Worm (Caenorhabditis elegans) whole organism, young adult: Measurements from ENCODE around the gene srlf-3.

Source experiments
- F55B11.4 ChIP-seq: sonication (generic microtip); optimal IDR thresholded peaks from 2 replicates; lab custom pipeline; 2016; ENCODE audit warnings: missing compliant biosample characterization, missing genetic modification characterization, borderline replicate concordance; ENCODE audit not compliant: insufficient read depth
- K11D2.4 ChIP-seq: fragments of 200-800 bp; sonication (Bioruptor generic); IDR thresholded peaks from 2 replicates; pipeline ENCODE4 v1.3.6; 2022; ENCODE audit warnings: missing genetic modification reagents, missing genetic modification characterization, missing compliant biosample characterization
- K12H6.12 ChIP-seq: fragments of 200-800 bp; sonication (Bioruptor generic); optimal IDR thresholded peaks from 2 replicates; lab custom pipeline; 2018; ENCODE audit warnings: mild to moderate bottlenecking, missing genetic modification characterization, missing compliant biosample characterization
- Y95B8A.8 ChIP-seq: fragments of 200-800 bp; sonication (Bioruptor generic); IDR thresholded peaks from 2 replicates; pipeline ENCODE4 v1.3.6; 2022; ENCODE audit warnings: missing genetic modification reagents, missing genetic modification characterization, missing compliant biosample characterization
- ama-1 ChIP-seq, 3 experiments: fragments of 150-350 bp in 1 of 3; sonication (generic microtip) in 2 of 3; optimal IDR thresholded peaks; 2 replicates each; lab custom pipeline; 2014 to 2018; ENCODE audit warnings: missing biosample characterization in 2 of 3, missing genetic modification characterization in 2 of 3, missing genetic modification reagents in 2 of 3
- aptf-3 ChIP-seq: fragments of 200-800 bp; sonication (Bioruptor generic); IDR thresholded peaks from 2 replicates; pipeline ENCODE4 v1.3.6; 2022; ENCODE audit warnings: missing genetic modification characterization, missing compliant biosample characterization
- atf-7 ChIP-seq: sonication (generic microtip); optimal IDR thresholded peaks from 2 replicates; lab custom pipeline; 2017; ENCODE audit warnings: mild to moderate bottlenecking, missing genetic modification characterization, missing compliant biosample characterization
- athp-1 ChIP-seq: sonication (generic microtip); optimal IDR thresholded peaks from 2 replicates; lab custom pipeline; 2017; ENCODE audit warnings: mild to moderate bottlenecking, missing genetic modification characterization, missing compliant biosample characterization
- ceh-40 ChIP-seq: fragments of 200-800 bp; sonication (Bioruptor generic); IDR thresholded peaks from 2 replicates; pipeline ENCODE4 v1.3.6; 2022; ENCODE audit warnings: missing genetic modification characterization, missing compliant biosample characterization
- chd-7 ChIP-seq: sonication (generic microtip); optimal IDR thresholded peaks from 2 replicates; lab custom pipeline; 2016; ENCODE audit warnings: mild to moderate bottlenecking, missing genetic modification characterization, moderate library complexity, missing compliant biosample characterization
- dox-1 ChIP-seq: fragments of 200-800 bp; sonication (Bioruptor generic); IDR thresholded peaks from 2 replicates; pipeline ENCODE4 v1.3.6; 2022; ENCODE audit warnings: missing genetic modification reagents, missing genetic modification characterization, missing compliant biosample characterization
- dpff-1 ChIP-seq: sonication (generic microtip); optimal IDR thresholded peaks from 2 replicates; lab custom pipeline; 2017; ENCODE audit warnings: mild to moderate bottlenecking, missing genetic modification characterization, missing compliant biosample characterization
- egl-18 ChIP-seq: fragments of 200-800 bp; sonication (Bioruptor generic); IDR thresholded peaks from 2 replicates; pipeline ENCODE4 v1.3.6; 2022; ENCODE audit warnings: missing genetic modification reagents, missing genetic modification characterization, missing compliant biosample characterization
- egrh-3 ChIP-seq: fragments of 200-800 bp; sonication (Bioruptor generic); IDR thresholded peaks from 2 replicates; pipeline ENCODE4 v1.3.6; 2022; ENCODE audit warnings: missing genetic modification reagents, missing genetic modification characterization, missing compliant biosample characterization
- fkh-3 ChIP-seq: sonication (generic microtip); optimal IDR thresholded peaks from 2 replicates; lab custom pipeline; 2016; ENCODE audit warnings: mild to moderate bottlenecking, missing genetic modification characterization, missing compliant biosample characterization
- hmg-1.2 ChIP-seq: fragments of 200-800 bp; sonication (Bioruptor generic); IDR thresholded peaks from 2 replicates; pipeline ENCODE4 v1.3.6; 2022; ENCODE audit warnings: missing genetic modification reagents, missing genetic modification characterization, missing compliant biosample characterization
- hmg-20 ChIP-seq: fragments of 200-800 bp; sonication (Bioruptor generic); IDR thresholded peaks from 2 replicates; pipeline ENCODE4 v1.3.6; 2022; ENCODE audit warnings: missing genetic modification reagents, missing genetic modification characterization, missing compliant biosample characterization
- let-526 ChIP-seq: fragments of 200-800 bp; sonication (Bioruptor generic); IDR thresholded peaks from 2 replicates; pipeline ENCODE4 v1.3.6; 2022; ENCODE audit warnings: missing genetic modification reagents, missing genetic modification characterization, missing compliant biosample characterization
- let-607 ChIP-seq, 2 experiments: fragments of 200-800 bp in 1 of 2; sonication (Bioruptor generic) in 1 of 2; sonication (generic microtip) in 1 of 2; optimal IDR thresholded peaks; 2 replicates each; lab custom pipeline; 2016 to 2018; ENCODE audit warnings: mild to moderate bottlenecking in 2 of 2, missing compliant biosample characterization in 2 of 2, missing genetic modification characterization in 2 of 2, moderate library complexity in 2 of 2, missing genotype in 1 of 2
- lin-35 ChIP-seq, 3 experiments: fragments of 150-350 bp in 2 of 3; sonication (generic microtip) in 1 of 3; optimal IDR thresholded peaks; 2 replicates each; lab custom pipeline; 2014 to 2018; ENCODE audit warnings: missing biosample characterization in 3 of 3, missing genetic modification characterization in 3 of 3, missing genetic modification reagents in 3 of 3
- lin-40 ChIP-seq: sonication (generic microtip); optimal IDR thresholded peaks from 2 replicates; lab custom pipeline; 2016; ENCODE audit warnings: missing genetic modification characterization, mild to moderate bottlenecking, missing compliant biosample characterization, missing genotype, missing genetic modification reagents
- madf-10 ChIP-seq: sonication (generic microtip); optimal IDR thresholded peaks from 2 replicates; lab custom pipeline; 2016; ENCODE audit warnings: mild to moderate bottlenecking, missing genetic modification characterization, missing compliant biosample characterization
- mel-28 ChIP-seq: sonication (generic microtip); optimal IDR thresholded peaks from 2 replicates; lab custom pipeline; 2016; ENCODE audit warnings: borderline replicate concordance, mild to moderate bottlenecking, missing genetic modification characterization, missing compliant biosample characterization
- nfya-1 ChIP-seq: sonication (generic microtip); optimal IDR thresholded peaks from 2 replicates; lab custom pipeline; 2017; ENCODE audit warnings: antibody characterized with exemption, missing compliant biosample characterization, missing genetic modification characterization, borderline replicate concordance; ENCODE audit not compliant: insufficient read depth
- nfya-2 ChIP-seq: fragments of 200-800 bp; sonication (Bioruptor generic); IDR thresholded peaks from 2 replicates; pipeline ENCODE4 v1.3.6; 2022; ENCODE audit warnings: missing genetic modification reagents, missing genetic modification characterization, missing compliant biosample characterization
- nfyb-1 ChIP-seq: fragments of 200-800 bp; sonication (Bioruptor generic); IDR thresholded peaks from 2 replicates; pipeline ENCODE4 v1.3.6; 2022; ENCODE audit warnings: missing genetic modification reagents, missing genetic modification characterization, missing compliant biosample characterization
- nhr-80 ChIP-seq: sonication (generic microtip); optimal IDR thresholded peaks from 2 replicates; lab custom pipeline; 2016; ENCODE audit warnings: missing genetic modification characterization, missing compliant biosample characterization
- repo-1 ChIP-seq: sonication (generic microtip); optimal IDR thresholded peaks from 2 replicates; lab custom pipeline; 2017; ENCODE audit warnings: mild to moderate bottlenecking, missing genetic modification characterization, missing compliant biosample characterization
- snpc-1.3 ChIP-seq: sonication (generic microtip); optimal IDR thresholded peaks from 2 replicates; lab custom pipeline; 2017; ENCODE audit warnings: missing genetic modification characterization, mild to moderate bottlenecking, missing compliant biosample characterization, antibody characterized with exemption, moderate library complexity, missing genotype, missing genetic modification reagents; ENCODE audit not compliant: insufficient read depth
- snpc-3.4 ChIP-seq: sonication (generic microtip); optimal IDR thresholded peaks from 2 replicates; lab custom pipeline; 2017; ENCODE audit warnings: missing genetic modification characterization, mild to moderate bottlenecking, missing compliant biosample characterization, antibody characterized with exemption, moderate library complexity, missing genotype, missing genetic modification reagents
- somi-1 ChIP-seq: fragments of 200-800 bp; sonication (Bioruptor generic); optimal IDR thresholded peaks from 2 replicates; lab custom pipeline; 2018; ENCODE audit warnings: mild to moderate bottlenecking, missing genetic modification characterization, missing compliant biosample characterization
- tbp1 ChIP-seq: fragments of 200-800 bp; sonication (Bioruptor generic); optimal IDR thresholded peaks from 2 replicates; lab custom pipeline; 2018; ENCODE audit warnings: mild to moderate bottlenecking, missing genetic modification characterization, missing compliant biosample characterization
- tlf-1 ChIP-seq: fragments of 200-800 bp; sonication (Bioruptor generic); optimal IDR thresholded peaks from 2 replicates; lab custom pipeline; 2018; ENCODE audit warnings: mild to moderate bottlenecking, missing genetic modification characterization, missing compliant biosample characterization
- zim-3 ChIP-seq: sonication (generic microtip); optimal IDR thresholded peaks from 2 replicates; lab custom pipeline; 2017; ENCODE audit warnings: mild to moderate bottlenecking, missing genetic modification characterization, moderate library complexity, missing compliant biosample characterization
- ztf-26 ChIP-seq: sonication (generic microtip); optimal IDR thresholded peaks from 2 replicates; lab custom pipeline; 2017; ENCODE audit warnings: missing genetic modification characterization, missing compliant biosample characterization

srlf-3 gene

ce11 chrIV:8530042-8531027, 43.1 kb downstream of the srlf-3 start (continued):
- TF ChIP-seq atf-7 (tag; lab: Kevin White, UChicago): peak; percentile 96
- no peak for TF ChIP-seq zim-3 (tag; lab: Kevin White, UChicago)
- 0 out of 2 replicates have a peak, but pooled peaks have one; percentile 36 for TF ChIP-seq nfyb-1 (GFP tag; lab: Robert Waterston, UW)
- peak; percentile 70 for TF ChIP-seq chd-7 (tag; lab: Kevin White, UChicago)
- peak; percentile 69 for TF ChIP-seq tlf-1 (GFP tag; lab: Kevin White, UChicago)
- peak in 1 of 3 experiments; percentile 17 for TF ChIP-seq lin-35 (GFP tag; optimal IDR thresholded peaks at IDR 0.05; lab: Kevin White, UChicago)
- peak; percentile 73 for TF ChIP-seq madf-10 (tag; lab: Kevin White, UChicago)
- no peak for TF ChIP-seq F55B11.4 (tag; lab: Kevin White, UChicago)
- TF ChIP-seq nhr-80: peak; percentile 94
- no peak for TF ChIP-seq mel-28 (tag; lab: Kevin White, UChicago)
- TF ChIP-seq, all 124 proteins: peak for 27

ce11 chrIV:8532024-8532423, 44.7 kb downstream of the srlf-3 start:
- TF ChIP-seq hmg-20 (GFP tag; lab: Robert Waterston, UW) (no peak), nhr-80 (peak; percentile 78), fkh-3 (no peak), let-607 (tag; optimal IDR thresholded peaks at IDR 0.05; lab: Kevin White, UChicago) (peak in 1 of 2 experiments; percentile 7), dox-1 (GFP tag; lab: Robert Waterston, UW) (0 out of 2 replicates have a peak, but pooled peaks have one; percentile 24), ama-1 (optimal IDR thresholded peaks at IDR 0.05; lab: Kevin White, UChicago) (no peak), ama-1 (GFP tag; optimal IDR thresholded peaks at IDR 0.05; lab: Kevin White, UChicago) (no peak), atf-7 (tag; lab: Kevin White, UChicago) (peak; percentile 40)

DNA sequence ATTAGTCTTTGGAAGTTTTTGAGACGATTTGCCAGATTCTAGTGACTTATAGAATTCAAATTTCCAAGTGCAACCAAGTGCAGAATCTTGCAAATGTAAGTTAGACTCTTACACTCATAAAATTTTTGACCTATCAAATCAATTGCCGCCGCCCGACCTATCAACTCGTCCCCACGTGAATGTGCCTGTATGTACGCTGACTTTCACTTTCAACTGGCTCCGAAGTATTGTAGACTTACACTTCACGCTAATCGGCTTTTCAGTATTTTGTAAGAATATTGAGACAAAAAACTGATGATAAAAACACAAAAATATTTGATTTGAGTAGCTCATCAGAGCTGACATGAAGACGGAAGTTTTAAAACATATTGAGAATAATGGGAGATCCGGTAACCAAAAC, 45.5 kb downstream of the srlf-3 start:
- no peak for TF ChIP-seq madf-10 (tag; lab: Kevin White, UChicago)
- TF ChIP-seq nhr-80: peak; percentile 62
- no peak for TF ChIP-seq zim-3 (tag; lab: Kevin White, UChicago)
- 0 out of 2 replicates have a peak, but pooled peaks have one; percentile 14 for TF ChIP-seq nfyb-1 (GFP tag; lab: Robert Waterston, UW)
- no peak for TF ChIP-seq snpc-1.3
- TF ChIP-seq tbp1 (GFP tag; lab: Kevin White, UChicago): peak; percentile 13

- no peak for TF ChIP-seq egrh-3 (GFP tag; lab: Robert Waterston, UW)
- peak; percentile 54 for TF ChIP-seq nhr-80
Measured at ce11 chrIV:8534189-8534588, 46.9 kb downstream of the srlf-3 start.

DNA sequence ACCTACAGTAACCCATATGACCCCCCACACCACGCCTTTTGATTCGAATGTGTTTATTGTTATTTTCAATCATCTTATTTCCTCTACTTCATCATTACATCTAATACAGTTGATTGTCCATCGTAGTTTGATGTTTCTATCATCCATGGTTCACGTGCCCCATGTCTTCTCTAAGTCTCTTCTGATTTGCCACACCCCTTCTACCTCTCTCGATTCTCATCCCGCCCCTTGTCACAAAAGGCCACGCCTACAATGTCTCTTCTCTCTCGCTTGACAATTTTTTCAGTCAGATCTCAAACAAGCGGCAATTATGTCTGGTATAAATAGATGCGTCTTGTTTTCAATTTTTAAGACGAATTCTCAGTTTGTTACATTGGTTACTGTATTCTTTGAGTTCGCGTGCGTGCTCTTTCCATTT, 47.7 kb downstream of the srlf-3 start:
- no peak for TF ChIP-seq aptf-3
- no peak for TF ChIP-seq ceh-40
- TF ChIP-seq ama-1 (optimal IDR thresholded peaks at IDR 0.05; lab: Kevin White, UChicago): peak; percentile 27
- no peak for TF ChIP-seq ama-1 (GFP tag; optimal IDR thresholded peaks at IDR 0.05; lab: Kevin White, UChicago)
- TF ChIP-seq nfya-1 (tag; lab: Kevin White, UChicago): no peak
- peak; percentile 39 for TF ChIP-seq lin-40 (tag; lab: Kevin White, UChicago)
- TF ChIP-seq K12H6.12 (tag; lab: Kevin White, UChicago): peak; percentile 40
- no peak for TF ChIP-seq egl-18 (GFP tag; lab: Robert Waterston, UW)
- no peak for TF ChIP-seq zim-3 (tag; lab: Kevin White, UChicago)
- no peak for TF ChIP-seq repo-1 (tag; lab: Kevin White, UChicago)
- TF ChIP-seq snpc-1.3: no peak
- no peak for TF ChIP-seq snpc-3.4 (tag; lab: Kevin White, UChicago)
- TF ChIP-seq hmg-1.2 (GFP tag; lab: Robert Waterston, UW): peak; percentile 40; the same call in 1 of the 2 replicates
- no peak for TF ChIP-seq nfya-2 (GFP tag; lab: Robert Waterston, UW)
- TF ChIP-seq nhr-80: peak; percentile 71
- TF ChIP-seq ztf-26 (tag; lab: Kevin White, UChicago): peak; percentile 10
- TF ChIP-seq let-526 (GFP tag; lab: Robert Waterston, UW): no peak
- TF ChIP-seq chd-7 (tag; lab: Kevin White, UChicago): peak; percentile 11
- TF ChIP-seq Y95B8A.8: no peak
- TF ChIP-seq mel-28 (tag; lab: Kevin White, UChicago): no peak
- peak; percentile 73 for TF ChIP-seq somi-1
- TF ChIP-seq tbp1 (GFP tag; lab: Kevin White, UChicago): peak; percentile 5
- TF ChIP-seq K11D2.4 (GFP tag; lab: Robert Waterston, UW): 0 out of 2 replicates have a peak, but pooled peaks have one; percentile 32
- TF ChIP-seq athp-1 (tag; lab: Kevin White, UChicago): no peak
- TF ChIP-seq dpff-1 (tag; lab: Kevin White, UChicago): no peak
